Worm (Caenorhabditis elegans): ENCODE measurements around the gene oac-51.

DNA sequence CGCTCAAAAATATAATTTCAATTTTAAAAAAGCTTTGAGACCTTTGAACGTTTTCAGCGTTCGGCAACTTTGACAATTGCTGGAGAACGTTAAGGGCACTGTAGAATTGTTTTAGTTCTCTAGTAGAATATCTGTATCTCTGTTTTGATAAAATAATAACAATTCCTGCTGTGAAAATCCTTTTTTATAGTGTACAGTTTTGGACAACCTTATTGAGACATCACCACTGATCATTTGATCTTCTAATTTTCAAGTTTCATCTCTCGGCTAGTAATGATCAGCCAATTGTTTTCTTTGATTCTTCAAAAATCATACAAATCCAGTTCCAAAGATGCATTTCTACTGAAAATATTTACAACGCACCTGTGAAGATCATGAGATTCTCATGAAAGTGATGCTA is 44.0 kb upstream of the oac-51 start, which contains the start of gene F15E6.10:
- TF ChIP-seq klf-2 (GFP tag; conservative IDR thresholded peaks at IDR 0.05) (no peak), med-1 (GFP tag; optimal IDR thresholded peaks at IDR 0.05; ENCODE audit: insufficient read depth) (no peak), T22C8.4 (GFP tag; IDR thresholded peaks at IDR 0.05) (no peak), flt-1 (GFP tag; IDR thresholded peaks at IDR 0.05) (no peak), ztf-23 (GFP tag; IDR thresholded peaks at IDR 0.05) (no peak), ztf-29 (GFP tag; IDR thresholded peaks at IDR 0.05) (no peak), tab-1 (GFP tag; IDR thresholded peaks at IDR 0.05) (no peak), cog-1 (tag; optimal IDR thresholded peaks at IDR 0.05) (no peak), ref-1 (GFP tag; conservative IDR thresholded peaks at IDR 0.05) (no peak)

Data from whole organism, midembryonic.